Worm (Caenorhabditis elegans): ENCODE results near the gene clec-19.

ce11 chrII:1742535-1742934, 1.7 kb upstream of the clec-19 start, which contains the start of gene F36H5.12:
- TF ChIP-seq W03F9.2 (tag; optimal IDR thresholded peaks at IDR 0.05) (no peak), dao-5 (tag; optimal IDR thresholded peaks at IDR 0.05) (no peak)
